Worm (Caenorhabditis elegans) whole organism, L4 larva: Measurements from ENCODE around the gene C05A2.4.

ENCODE experiments used
- lin-15B ChIP-seq: fragments of 150-350 bp; sonication (generic microtip); optimal IDR thresholded peaks from 3 replicates; lab custom pipeline; 2014; ENCODE audit warnings: missing biosample characterization, missing genetic modification characterization
- nhr-6 ChIP-seq: fragments of 150-350 bp; optimal IDR thresholded peaks from 2 replicates; lab custom pipeline; 2014; ENCODE audit warnings: missing biosample characterization, missing genetic modification characterization
- snpc-4 ChIP-seq: fragments of 150-350 bp; optimal IDR thresholded peaks from 2 replicates; lab custom pipeline; 2014; ENCODE audit warnings: missing biosample characterization, missing genetic modification characterization
- ztf-11 ChIP-seq: fragments of 150-350 bp; optimal IDR thresholded peaks from 2 replicates; lab custom pipeline; 2014; ENCODE audit warnings: missing biosample characterization, missing genetic modification characterization

- TF ChIP-seq snpc-4 (tag; lab: Kevin White, UChicago) (no peak), ztf-11 (tag; lab: Kevin White, UChicago) (no peak), lin-15B (no peak), nhr-6 (tag; lab: Kevin White, UChicago) (no peak)
Measured at ce11 chrV:10684748-10685147, 10.5 kb upstream of the C05A2.4 start.
